Worm (Caenorhabditis elegans): ENCODE measurements around the gene Y22D7AR.6.

The Y22D7AR.6 gene

DNA sequence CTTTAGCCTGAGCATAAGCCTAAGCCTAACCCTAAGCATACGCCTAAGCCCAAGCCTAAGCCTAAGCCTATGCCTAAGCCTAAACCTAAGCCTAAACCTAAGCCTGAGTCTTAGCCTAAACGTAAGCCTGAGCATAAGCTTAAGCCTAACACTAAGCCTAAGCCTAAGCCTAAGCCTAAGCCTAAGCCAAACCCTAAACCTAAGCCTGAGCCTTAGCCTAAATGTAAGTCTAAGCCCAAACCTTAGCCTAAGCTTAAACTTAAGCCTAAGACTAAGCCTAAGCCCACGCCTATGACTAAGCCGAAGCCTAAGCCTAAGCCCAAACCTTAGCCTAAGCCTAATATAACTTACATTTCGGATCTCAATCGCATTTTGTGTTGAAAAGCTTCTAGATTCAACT, 27.5 kb upstream of the Y22D7AR.6 start:
- TF ChIP-seq nhr-76 (tag; optimal IDR thresholded peaks at IDR 0.05) (no peak), nhr-67 (tag; optimal IDR thresholded peaks at IDR 0.05) (no peak), egl-5 (tag; optimal IDR thresholded peaks at IDR 0.05) (no peak), nhr-43 (tag; optimal IDR thresholded peaks at IDR 0.05; ENCODE audit: poor library complexity, severe bottlenecking) (no peak), snpc-4 (tag; optimal IDR thresholded peaks at IDR 0.05) (no peak), pqm-1 (tag; optimal IDR thresholded peaks at IDR 0.05) (no peak)

DNA sequence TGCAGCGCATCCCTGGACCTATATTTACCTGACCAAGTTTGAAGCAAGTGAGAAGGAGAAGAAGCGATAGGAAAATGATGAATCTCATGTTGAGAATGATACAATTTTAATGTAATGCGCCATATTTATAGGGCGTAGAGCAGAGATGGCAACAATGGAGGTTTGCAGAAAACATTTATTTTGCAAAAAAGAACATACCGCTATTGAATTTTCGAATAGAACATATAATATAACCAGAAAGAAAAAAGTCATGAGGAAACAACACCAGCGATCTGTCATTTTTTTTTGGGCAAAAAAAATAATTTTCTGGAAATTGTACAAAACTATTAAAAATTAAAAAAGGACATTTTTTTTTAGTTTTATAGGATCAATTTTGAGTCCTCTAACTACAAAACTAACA, 25.8 kb upstream of the Y22D7AR.6 start, which contains the start of gene spex-3:
Gene spex-3 (minus strand): TSS at position 101 of the 400 bp plus-strand sequence.
- TF ChIP-seq egl-5 (tag; optimal IDR thresholded peaks at IDR 0.05) (no peak), nhr-12 (tag; optimal IDR thresholded peaks at IDR 0.05) (no peak), jun-1 (tag; optimal IDR thresholded peaks at IDR 0.05) (no peak), pqm-1 (tag; optimal IDR thresholded peaks at IDR 0.05) (no peak), R02D3.7 (tag; optimal IDR thresholded peaks at IDR 0.05) (no peak), ceh-16 (tag; optimal IDR thresholded peaks at IDR 0.05) (no peak), egl-27 (tag; optimal IDR thresholded peaks at IDR 0.05) (no peak), fkh-2 (tag; optimal IDR thresholded peaks at IDR 0.05) (no peak), nhr-23 (tag; optimal IDR thresholded peaks at IDR 0.05) (no peak), mml-1 (tag; optimal IDR thresholded peaks at IDR 0.05) (no peak), pha-4 (tag; optimal IDR thresholded peaks at IDR 0.05) (no peak)

DNA sequence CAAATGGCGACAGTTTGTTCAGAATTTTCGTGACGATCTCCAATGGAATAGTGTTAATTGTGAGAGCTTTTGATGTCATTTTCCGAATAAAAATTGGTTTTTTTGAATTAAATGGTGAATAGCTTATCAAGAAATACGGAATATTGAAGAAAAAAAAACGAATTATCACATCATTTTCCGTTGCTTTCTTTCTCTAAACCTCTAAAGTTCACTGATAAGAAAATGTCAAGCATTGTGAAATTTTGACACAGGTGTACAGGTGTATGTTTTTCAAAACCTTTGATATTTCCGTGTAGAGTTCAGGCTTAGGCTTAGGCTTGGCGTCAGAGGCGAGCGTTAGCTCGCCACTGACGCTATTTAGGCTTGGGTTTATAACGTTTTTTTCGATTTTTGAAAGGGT, 22.3 kb upstream of the Y22D7AR.6 start, which contains the start of gene fbxa-74:
Gene fbxa-74 (minus strand): TSS at position 145 of the 400 bp plus-strand sequence.
- TF ChIP-seq nhr-23 (tag; optimal IDR thresholded peaks at IDR 0.05) (no peak), nhr-77 (tag; optimal IDR thresholded peaks at IDR 0.05) (no peak), egl-5 (tag; optimal IDR thresholded peaks at IDR 0.05) (no peak), pqm-1 (tag; optimal IDR thresholded peaks at IDR 0.05) (peak; percentile 32), pha-4 (tag; optimal IDR thresholded peaks at IDR 0.05) (peak; percentile 12), mdl-1 (tag; optimal IDR thresholded peaks at IDR 0.05) (no peak), nhr-67 (tag; optimal IDR thresholded peaks at IDR 0.05) (no peak), elt-2 (tag; optimal IDR thresholded peaks at IDR 0.05) (peak; percentile 83), hmg-11 (tag; optimal IDR thresholded peaks at IDR 0.05) (no peak), elt-1 (tag; optimal IDR thresholded peaks at IDR 0.05) (no peak), sea-2 (GFP tag; optimal IDR thresholded peaks at IDR 0.05) (no peak)

DNA sequence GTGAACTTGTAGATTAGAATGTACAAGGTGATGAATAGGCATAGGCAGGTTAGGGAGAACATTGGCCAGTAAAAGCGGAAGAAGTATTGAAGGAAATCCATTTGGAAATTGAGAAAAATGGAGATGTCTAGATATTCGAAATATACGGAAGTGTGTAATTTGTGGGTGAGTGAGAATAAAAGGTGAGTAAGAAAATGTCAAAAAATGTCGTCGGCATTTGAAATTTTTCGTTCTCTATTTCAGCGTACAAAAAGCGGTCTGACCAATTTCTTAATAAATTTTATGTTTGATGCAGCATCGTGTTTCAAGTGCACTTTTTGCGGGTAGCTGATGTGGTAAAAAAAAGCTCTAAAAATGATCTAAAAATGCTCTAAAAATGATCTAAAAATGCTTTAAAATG, 18.5 kb upstream of the Y22D7AR.6 start, which contains the start of gene srd-64:
Gene srd-64 (minus strand): TSS at position 101 of the 400 bp plus-strand sequence.
- TF ChIP-seq elt-2 (tag; optimal IDR thresholded peaks at IDR 0.05) (no peak), nhr-77 (tag; optimal IDR thresholded peaks at IDR 0.05) (no peak), nhr-12 (tag; optimal IDR thresholded peaks at IDR 0.05) (no peak), nhr-67 (tag; optimal IDR thresholded peaks at IDR 0.05) (no peak), lin-39 (tag; optimal IDR thresholded peaks at IDR 0.05) (no peak), skn-1 (tag; optimal IDR thresholded peaks at IDR 0.05) (no peak), mdl-1 (tag; optimal IDR thresholded peaks at IDR 0.05) (no peak), ceh-9 (tag; optimal IDR thresholded peaks at IDR 0.05) (no peak), lsy-12 (tag; optimal IDR thresholded peaks at IDR 0.05) (no peak), pqm-1 (tag; optimal IDR thresholded peaks at IDR 0.05) (no peak), tbx-2 (tag; optimal IDR thresholded peaks at IDR 0.05) (no peak), mml-1 (tag; optimal IDR thresholded peaks at IDR 0.05) (no peak), nhr-43 (tag; optimal IDR thresholded peaks at IDR 0.05; ENCODE audit: poor library complexity, severe bottlenecking) (no peak), jun-1 (tag; optimal IDR thresholded peaks at IDR 0.05) (no peak), nhr-25 (tag; optimal IDR thresholded peaks at IDR 0.05) (no peak), ZK546.5 (tag; optimal IDR thresholded peaks at IDR 0.05) (no peak), nhr-11 (tag; optimal IDR thresholded peaks at IDR 0.05) (no peak), fos-1 (tag; optimal IDR thresholded peaks at IDR 0.05) (no peak), fkh-2 (tag; optimal IDR thresholded peaks at IDR 0.05) (no peak)

DNA sequence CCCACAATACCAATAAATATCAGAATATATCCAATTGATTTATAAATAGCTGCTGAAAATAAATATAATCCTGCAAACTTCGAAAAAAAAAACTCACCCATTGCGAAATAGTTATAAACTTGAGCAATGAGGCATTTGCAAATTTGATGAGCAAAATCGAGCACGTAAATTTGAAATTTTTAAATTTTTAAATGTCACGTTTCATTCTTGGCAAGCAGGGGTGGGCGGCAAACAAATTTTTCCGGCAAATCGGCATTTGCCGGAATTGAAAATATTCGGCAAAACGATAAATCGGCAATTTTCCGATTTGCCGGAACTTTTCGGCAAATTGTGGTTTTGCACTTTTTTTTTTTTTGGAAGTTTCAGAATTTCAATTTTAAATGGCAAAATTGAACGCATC, 13.4 kb upstream of the Y22D7AR.6 start, which contains the start of gene Y22D7AR.14:
Gene Y22D7AR.14 (minus strand): TSS at position 101 of the 400 bp plus-strand sequence.
- TF ChIP-seq mdl-1 (tag; optimal IDR thresholded peaks at IDR 0.05) (no peak), jun-1 (tag; optimal IDR thresholded peaks at IDR 0.05) (no peak), ztf-4 (tag; optimal IDR thresholded peaks at IDR 0.05) (no peak), nhr-28 (tag; optimal IDR thresholded peaks at IDR 0.05) (no peak), nhr-67 (tag; optimal IDR thresholded peaks at IDR 0.05) (no peak), daf-12 (tag; optimal IDR thresholded peaks at IDR 0.05) (no peak), fkh-2 (tag; optimal IDR thresholded peaks at IDR 0.05) (no peak), lin-39 (tag; optimal IDR thresholded peaks at IDR 0.05) (no peak), lsy-12 (tag; optimal IDR thresholded peaks at IDR 0.05) (no peak), ceh-9 (tag; optimal IDR thresholded peaks at IDR 0.05) (no peak), zag-1 (tag; optimal IDR thresholded peaks at IDR 0.05) (no peak), skn-1 (tag; optimal IDR thresholded peaks at IDR 0.05) (no peak), lin-15B (tag; optimal IDR thresholded peaks at IDR 0.05) (no peak)
